Worm (Caenorhabditis elegans) whole organism, mixed stage, embryonic: ENCODE measurements around the gene fbxb-108.

Experiments
- M03D4.4 ChIP-seq: sonication (generic microtip); optimal IDR thresholded peaks from 2 replicates; lab custom pipeline; 2017; ENCODE audit warnings: mild to moderate bottlenecking, missing genetic modification characterization, missing compliant biosample characterization
- bed-3 ChIP-seq: fragments of 200-800 bp; sonication (Bioruptor generic); optimal IDR thresholded peaks from 3 replicates; lab custom pipeline; 2018; ENCODE audit warnings: mild to moderate bottlenecking, missing genetic modification characterization, moderate library complexity, missing compliant biosample characterization
- blmp-1 ChIP-seq: fragments of 150-350 bp; optimal IDR thresholded peaks from 2 replicates; lab custom pipeline; 2014; ENCODE audit warnings: missing biosample characterization, missing genetic modification characterization
- ceh-39 ChIP-seq: fragments of 150-350 bp; optimal IDR thresholded peaks from 2 replicates; lab custom pipeline; 2014; ENCODE audit warnings: missing biosample characterization, missing genetic modification characterization
- ceh-43 ChIP-seq: fragments of 200-800 bp; sonication (Bioruptor generic); optimal IDR thresholded peaks from 2 replicates; lab custom pipeline; 2018; ENCODE audit warnings: mild to moderate bottlenecking, missing genetic modification characterization, moderate library complexity, missing compliant biosample characterization
- ceh-83 ChIP-seq: fragments of 200-800 bp; sonication (Bioruptor generic); optimal IDR thresholded peaks from 2 replicates; lab custom pipeline; 2018; ENCODE audit warnings: mild to moderate bottlenecking, missing genetic modification characterization, missing compliant biosample characterization
- ces-1 ChIP-seq: fragments of 150-350 bp; optimal IDR thresholded peaks from 2 replicates; lab custom pipeline; 2014; ENCODE audit warnings: missing biosample characterization, missing genetic modification reagents, missing genetic modification characterization
- cnd-1 ChIP-seq: fragments of 200-800 bp; sonication (Bioruptor generic); optimal IDR thresholded peaks from 2 replicates; lab custom pipeline; 2018; ENCODE audit warnings: mild to moderate bottlenecking, missing genetic modification characterization, missing compliant biosample characterization
- drap-1 ChIP-seq: fragments of 200-800 bp; sonication (Bioruptor generic); optimal IDR thresholded peaks from 3 replicates; lab custom pipeline; 2018; ENCODE audit warnings: mild to moderate bottlenecking, missing genetic modification characterization, missing compliant biosample characterization
- elt-3 ChIP-seq: fragments of 150-350 bp; optimal IDR thresholded peaks from 2 replicates; lab custom pipeline; 2014; ENCODE audit warnings: missing biosample characterization, missing genetic modification characterization
- flh-1 ChIP-seq: fragments of 200-800 bp; sonication (Bioruptor generic); optimal IDR thresholded peaks from 2 replicates; lab custom pipeline; 2018; ENCODE audit warnings: mild to moderate bottlenecking, missing genetic modification characterization, moderate library complexity, missing compliant biosample characterization
- ham-2 ChIP-seq: fragments of 200-800 bp; sonication (Bioruptor generic); optimal IDR thresholded peaks from 2 replicates; lab custom pipeline; 2018; ENCODE audit warnings: mild to moderate bottlenecking, missing genetic modification characterization, missing compliant biosample characterization
- hlh-1 ChIP-seq: fragments of 150-350 bp; optimal IDR thresholded peaks from 2 replicates; lab custom pipeline; 2014; ENCODE audit warnings: missing biosample characterization, missing genetic modification reagents, missing genetic modification characterization
- lin-13 ChIP-seq: fragments of 150-350 bp; optimal IDR thresholded peaks from 2 replicates; lab custom pipeline; 2014; ENCODE audit warnings: missing biosample characterization, missing genetic modification characterization
- lin-32 ChIP-seq: fragments of 200-800 bp; sonication (Bioruptor generic); optimal IDR thresholded peaks from 2 replicates; lab custom pipeline; 2018; ENCODE audit warnings: mild to moderate bottlenecking, missing genetic modification characterization, missing compliant biosample characterization
- lsy-2 ChIP-seq: fragments of 150-350 bp; optimal IDR thresholded peaks from 2 replicates; lab custom pipeline; 2014; ENCODE audit warnings: missing biosample characterization, missing genetic modification characterization
- mab-5 ChIP-seq: fragments of 150-350 bp; optimal IDR thresholded peaks from 2 replicates; lab custom pipeline; 2014; ENCODE audit warnings: missing biosample characterization, missing genetic modification characterization
- mep-1 ChIP-seq: fragments of 150-350 bp; optimal IDR thresholded peaks from 2 replicates; lab custom pipeline; 2017; ENCODE audit warnings: missing biosample characterization, missing genetic modification reagents, missing genetic modification characterization, inconsistent platforms
- mls-2 ChIP-seq: sonication (generic microtip); optimal IDR thresholded peaks from 2 replicates; lab custom pipeline; 2016; ENCODE audit warnings: mild to moderate bottlenecking, missing genetic modification characterization, moderate library complexity, missing compliant biosample characterization
- nhr-2 ChIP-seq: fragments of 150-350 bp; optimal IDR thresholded peaks from 2 replicates; lab custom pipeline; 2014; ENCODE audit warnings: missing biosample characterization, missing genetic modification characterization
- nhr-237 ChIP-seq: fragments of 150-350 bp; optimal IDR thresholded peaks from 2 replicates; lab custom pipeline; 2014; ENCODE audit warnings: missing biosample characterization, missing genetic modification characterization
- nhr-28 ChIP-seq: fragments of 150-350 bp; optimal IDR thresholded peaks from 2 replicates; lab custom pipeline; 2014; ENCODE audit warnings: missing biosample characterization, missing genetic modification characterization
- nhr-76 ChIP-seq: sonication (generic microtip); optimal IDR thresholded peaks from 2 replicates; lab custom pipeline; 2017; ENCODE audit warnings: missing biosample characterization, missing genetic modification characterization
- pha-4 ChIP-seq: fragments of 150-350 bp; optimal IDR thresholded peaks from 2 replicates; lab custom pipeline; 2018; ENCODE audit warnings: missing biosample characterization, missing genetic modification reagents, missing genetic modification characterization
- sem-2 ChIP-seq: fragments of 200-800 bp; sonication (Bioruptor generic); optimal IDR thresholded peaks from 2 replicates; lab custom pipeline; 2018; ENCODE audit warnings: mild to moderate bottlenecking, missing genetic modification characterization, missing compliant biosample characterization
- snpc-4 ChIP-seq: fragments of 150-350 bp; optimal IDR thresholded peaks from 2 replicates; lab custom pipeline; 2014; ENCODE audit warnings: missing biosample characterization, missing genetic modification characterization
- sptf-1 ChIP-seq: sonication (generic microtip); optimal IDR thresholded peaks from 2 replicates; lab custom pipeline; 2017; ENCODE audit warnings: mild to moderate bottlenecking, missing genetic modification characterization, moderate library complexity, missing compliant biosample characterization
- tbx-8 ChIP-seq: fragments of 200-800 bp; sonication (Bioruptor generic); optimal IDR thresholded peaks from 2 replicates; lab custom pipeline; 2018; ENCODE audit warnings: mild to moderate bottlenecking, missing genetic modification characterization, moderate library complexity, missing compliant biosample characterization
- unc-120 ChIP-seq: sonication (generic microtip); optimal IDR thresholded peaks from 2 replicates; lab custom pipeline; 2017; ENCODE audit warnings: missing genetic modification characterization, missing compliant biosample characterization; ENCODE audit not compliant: poor library complexity, severe bottlenecking
- unc-39 ChIP-seq: fragments of 150-350 bp; optimal IDR thresholded peaks from 2 replicates; lab custom pipeline; 2014; ENCODE audit warnings: missing biosample characterization, missing genetic modification characterization
- unc-62 ChIP-seq: fragments of 150-350 bp; optimal IDR thresholded peaks from 2 replicates; lab custom pipeline; 2014; ENCODE audit warnings: missing biosample characterization, missing genetic modification reagents, missing genetic modification characterization
- zip-8 ChIP-seq: fragments of 150-350 bp; optimal IDR thresholded peaks from 2 replicates; lab custom pipeline; 2014; ENCODE audit warnings: missing biosample characterization, missing genetic modification characterization
- ztf-11 ChIP-seq: fragments of 150-350 bp; optimal IDR thresholded peaks from 2 replicates; lab custom pipeline; 2014; ENCODE audit warnings: missing biosample characterization, missing genetic modification characterization

fbxb-108 gene

ce11 chrII:2787031-2787512, 22.3 kb downstream of the fbxb-108 start, which contains the start of the genes F08D12.12 and srpa-72:
F08D12.12 (minus strand) TSS chrII:2787081.
srpa-72 (plus strand) TSS chrII:2787481.
- TF ChIP-seq nhr-76 (no peak), pha-4 (peak; percentile 45), ceh-83 (GFP tag; lab: Kevin White, UChicago) (no peak), tbx-8 (no peak), bed-3 (GFP tag; lab: Kevin White, UChicago) (no peak), ztf-11 (tag; lab: Kevin White, UChicago) (no peak), unc-120 (tag; lab: Kevin White, UChicago) (peak; percentile 7), lin-13 (tag; lab: Kevin White, UChicago) (no peak), ces-1 (GFP tag; lab: Kevin White, UChicago) (no peak), lsy-2 (tag; lab: Kevin White, UChicago) (peak; percentile 10)
- TF ChIP-seq, all 35 proteins: peak for 3

ce11 chrII:2787849-2788248, 23.1 kb downstream of the fbxb-108 start:
- TF ChIP-seq cnd-1 (tag; lab: Kevin White, UChicago) (no peak), ztf-11 (tag; lab: Kevin White, UChicago) (no peak), hlh-1 (tag; lab: Kevin White, UChicago) (no peak), unc-62 (GFP tag; lab: Kevin White, UChicago) (no peak), unc-39 (tag; lab: Kevin White, UChicago) (no peak), zip-8 (tag; lab: Kevin White, UChicago) (no peak), ceh-43 (GFP tag; lab: Kevin White, UChicago) (no peak), bed-3 (GFP tag; lab: Kevin White, UChicago) (no peak), sem-2 (GFP tag; lab: Kevin White, UChicago) (no peak), ham-2 (GFP tag; lab: Kevin White, UChicago) (no peak), mls-2 (no peak), ceh-39 (tag; lab: Kevin White, UChicago) (no peak), lin-13 (tag; lab: Kevin White, UChicago) (no peak), M03D4.4 (tag; lab: Kevin White, UChicago) (no peak), lin-32 (GFP tag; lab: Kevin White, UChicago) (no peak), mep-1 (tag; lab: Kevin White, UChicago) (no peak)

- TF ChIP-seq ceh-43 (GFP tag; lab: Kevin White, UChicago) (no peak), elt-3 (no peak), ztf-11 (tag; lab: Kevin White, UChicago) (no peak), lin-13 (tag; lab: Kevin White, UChicago) (no peak), snpc-4 (tag; lab: Kevin White, UChicago) (no peak), sptf-1 (tag; lab: Kevin White, UChicago) (no peak), flh-1 (GFP tag; lab: Kevin White, UChicago) (no peak), ham-2 (GFP tag; lab: Kevin White, UChicago) (no peak), unc-39 (tag; lab: Kevin White, UChicago) (no peak), tbx-8 (no peak)
These were observed 26.9 kb downstream of the fbxb-108 start for ce11 chrII:2791693-2792092.

ce11 chrII:2795413-2795812, 30.6 kb downstream of the fbxb-108 start:
- no peak for TF ChIP-seq elt-3
- no peak for TF ChIP-seq M03D4.4 (tag; lab: Kevin White, UChicago)
- no peak for TF ChIP-seq nhr-2 (tag; lab: Kevin White, UChicago)
- TF ChIP-seq pha-4 = no peak
- no peak for TF ChIP-seq drap-1 (GFP tag; lab: Kevin White, UChicago)
- no peak for TF ChIP-seq nhr-28 (tag; lab: Kevin White, UChicago)
- no peak for TF ChIP-seq hlh-1 (tag; lab: Kevin White, UChicago)
- TF ChIP-seq ces-1 (GFP tag; lab: Kevin White, UChicago) = no peak
- no peak for TF ChIP-seq tbx-8
- TF ChIP-seq lin-13 (tag; lab: Kevin White, UChicago) = no peak
- no peak for TF ChIP-seq unc-120 (tag; lab: Kevin White, UChicago)
- no peak for TF ChIP-seq snpc-4 (tag; lab: Kevin White, UChicago)
- no peak for TF ChIP-seq unc-62 (GFP tag; lab: Kevin White, UChicago)
- no peak for TF ChIP-seq mep-1 (tag; lab: Kevin White, UChicago)
- no peak for TF ChIP-seq sem-2 (GFP tag; lab: Kevin White, UChicago)
- no peak for TF ChIP-seq nhr-237
- no peak for TF ChIP-seq blmp-1 (tag; lab: Kevin White, UChicago)
- no peak for TF ChIP-seq mab-5 (tag; lab: Kevin White, UChicago)
- TF ChIP-seq ham-2 (GFP tag; lab: Kevin White, UChicago) = no peak
- no peak for TF ChIP-seq unc-39 (tag; lab: Kevin White, UChicago)
